Worm (Caenorhabditis elegans) whole organism, L1 larva: ENCODE results near the gene lido-10.

ENCODE experiments used
- aha-1 ChIP-seq: fragments of 150-350 bp; optimal IDR thresholded peaks from 2 replicates; lab custom pipeline; 2014; ENCODE audit warnings: missing biosample characterization, missing genetic modification characterization
- alr-1 ChIP-seq: fragments of 200-800 bp; sonication (Bioruptor generic); optimal IDR thresholded peaks from 2 replicates; lab custom pipeline; 2018; ENCODE audit warnings: borderline replicate concordance, mild to moderate bottlenecking, missing genetic modification characterization, missing compliant biosample characterization
- aly-2 ChIP-seq: fragments of 150-350 bp; optimal IDR thresholded peaks from 2 replicates; lab custom pipeline; 2014; ENCODE audit warnings: missing biosample characterization, missing genetic modification characterization
- ceh-8 ChIP-seq: fragments of 200-800 bp; sonication (Bioruptor generic); optimal IDR thresholded peaks from 2 replicates; lab custom pipeline; 2018; ENCODE audit warnings: mild to moderate bottlenecking, missing genetic modification characterization, moderate library complexity, missing compliant biosample characterization
- ceh-88 ChIP-seq: fragments of 200-800 bp; sonication (Bioruptor generic); IDR thresholded peaks from 2 replicates; pipeline ENCODE4 v1.3.6; 2022; ENCODE audit warnings: missing genetic modification characterization, missing compliant biosample characterization
- ceh-90 ChIP-seq: sonication (generic microtip); optimal IDR thresholded peaks from 2 replicates; lab custom pipeline; 2016; ENCODE audit warnings: missing genetic modification characterization, missing compliant biosample characterization
- ces-1 ChIP-seq: fragments of 150-350 bp; optimal IDR thresholded peaks from 2 replicates; lab custom pipeline; 2014; ENCODE audit warnings: missing biosample characterization, missing genetic modification reagents, missing genetic modification characterization
- efl-1 ChIP-seq, 4 experiments: fragments of 150-350 bp; optimal IDR thresholded peaks in 3 of 4; peaks in 1 of 4; 1 replicate in 1 of 4; 2 replicates in 3 of 4; lab custom pipeline; 2014; ENCODE audit warnings: missing biosample characterization in 2 of 4, missing genetic modification characterization in 2 of 4, missing genetic modification reagents in 2 of 4
- egl-13 ChIP-seq: sonication (generic microtip); optimal IDR thresholded peaks from 2 replicates; lab custom pipeline; 2016; ENCODE audit warnings: missing genotype, missing genetic modification reagents, missing genetic modification characterization, missing compliant biosample characterization
- elt-3 ChIP-seq, 6 experiments: fragments of 150-350 bp in 1 of 6; sonication (generic microtip); optimal IDR thresholded peaks; 2 replicates each; lab custom pipeline; 2017 to 2018; ENCODE audit warnings: missing biosample characterization in 6 of 6, missing genetic modification characterization in 6 of 6, inconsistent platforms in 1 of 6
- fkh-10 ChIP-seq: sonication (generic microtip); optimal IDR thresholded peaks from 2 replicates; lab custom pipeline; 2017; ENCODE audit warnings: missing biosample characterization, missing genetic modification reagents, missing genetic modification characterization
- fkh-8 ChIP-seq: sonication (generic microtip); optimal IDR thresholded peaks from 2 replicates; lab custom pipeline; 2016; ENCODE audit warnings: mild to moderate bottlenecking, missing genetic modification characterization, missing compliant biosample characterization
- isw-1 ChIP-seq: fragments of 200-800 bp; sonication (Bioruptor generic); IDR thresholded peaks from 2 replicates; pipeline ENCODE4 v1.3.6; 2022; ENCODE audit warnings: missing genetic modification characterization, missing compliant biosample characterization
- jun-1 ChIP-seq: fragments of 150-350 bp; optimal IDR thresholded peaks from 2 replicates; lab custom pipeline; 2014; ENCODE audit warnings: missing biosample characterization, missing genetic modification reagents, missing genetic modification characterization
- lin-14 ChIP-seq: fragments of 200-800 bp; sonication (Bioruptor generic); optimal IDR thresholded peaks from 2 replicates; lab custom pipeline; 2018; ENCODE audit warnings: mild to moderate bottlenecking, missing genetic modification characterization, moderate library complexity, missing compliant biosample characterization
- lin-35 ChIP-seq, 2 experiments: fragments of 150-350 bp; optimal IDR thresholded peaks; 2 replicates each; lab custom pipeline; 2014; ENCODE audit warnings: missing biosample characterization in 2 of 2, missing genetic modification characterization in 2 of 2, missing genetic modification reagents in 2 of 2
- lin-39 ChIP-seq: fragments of 150-350 bp; optimal IDR thresholded peaks from 2 replicates; lab custom pipeline; 2014; ENCODE audit warnings: missing biosample characterization, missing genetic modification reagents, missing genetic modification characterization
- lir-3 ChIP-seq: sonication (generic microtip); optimal IDR thresholded peaks from 2 replicates; lab custom pipeline; 2016; ENCODE audit warnings: mild to moderate bottlenecking, missing genetic modification characterization, moderate library complexity, missing compliant biosample characterization; ENCODE audit not compliant: poor library complexity
- lsy-2 ChIP-seq, 2 experiments: fragments of 150-350 bp; optimal IDR thresholded peaks; 2 replicates each; lab custom pipeline; 2014; ENCODE audit warnings: missing biosample characterization in 2 of 2, missing genetic modification characterization in 2 of 2
- mab-9 ChIP-seq: fragments of 200-800 bp; sonication (Bioruptor generic); IDR thresholded peaks from 2 replicates; pipeline ENCODE4 v1.3.6; 2022; ENCODE audit warnings: missing genetic modification reagents, missing genetic modification characterization, missing compliant biosample characterization
- mdl-1 ChIP-seq, 2 experiments: fragments of 150-350 bp; optimal IDR thresholded peaks; 2 replicates each; lab custom pipeline; 2014 to 2017; ENCODE audit warnings: missing biosample characterization in 2 of 2, missing genetic modification characterization in 2 of 2, inconsistent platforms in 1 of 2
- mef-2 ChIP-seq: fragments of 150-350 bp; optimal IDR thresholded peaks from 2 replicates; lab custom pipeline; 2014; ENCODE audit warnings: missing biosample characterization, missing genetic modification characterization
- mep-1 ChIP-seq: fragments of 150-350 bp; optimal IDR thresholded peaks from 2 replicates; lab custom pipeline; 2014; ENCODE audit warnings: missing biosample characterization, missing genetic modification characterization
- nhr-12 ChIP-seq: sonication (generic microtip); optimal IDR thresholded peaks from 2 replicates; lab custom pipeline; 2017; ENCODE audit warnings: missing biosample characterization, missing genetic modification characterization
- nhr-20 ChIP-seq: sonication (generic microtip); optimal IDR thresholded peaks from 2 replicates; lab custom pipeline; 2016; ENCODE audit warnings: mild to moderate bottlenecking, missing genetic modification characterization, missing compliant biosample characterization
- nhr-71 ChIP-seq: sonication (generic microtip); optimal IDR thresholded peaks from 2 replicates; lab custom pipeline; 2016; ENCODE audit warnings: mild to moderate bottlenecking, missing genetic modification characterization, moderate library complexity, missing compliant biosample characterization
- nhr-76 ChIP-seq: sonication (generic microtip); optimal IDR thresholded peaks from 2 replicates; lab custom pipeline; 2017; ENCODE audit warnings: missing biosample characterization, missing genetic modification characterization
- nhr-77 ChIP-seq: fragments of 150-350 bp; optimal IDR thresholded peaks from 2 replicates; lab custom pipeline; 2014; ENCODE audit warnings: missing biosample characterization, missing genetic modification characterization
- pag-3 ChIP-seq: sonication (generic microtip); optimal IDR thresholded peaks from 2 replicates; lab custom pipeline; 2017; ENCODE audit warnings: missing genetic modification characterization, mild to moderate bottlenecking, missing compliant biosample characterization, antibody characterized with exemption, borderline replicate concordance; ENCODE audit not compliant: insufficient read depth
- pqm-1 ChIP-seq: sonication (generic microtip); optimal IDR thresholded peaks from 3 replicates; lab custom pipeline; 2017; ENCODE audit warnings: missing biosample characterization, missing genetic modification characterization
- skn-1 ChIP-seq: fragments of 150-350 bp; optimal IDR thresholded peaks from 2 replicates; lab custom pipeline; 2014; ENCODE audit warnings: missing biosample characterization, missing genetic modification characterization
- snpc-4 ChIP-seq: fragments of 150-350 bp; optimal IDR thresholded peaks from 2 replicates; lab custom pipeline; 2014; ENCODE audit warnings: missing biosample characterization, missing genetic modification characterization
- snu-23 ChIP-seq: sonication (generic microtip); optimal IDR thresholded peaks from 2 replicates; lab custom pipeline; 2016; ENCODE audit warnings: missing genetic modification characterization, missing compliant biosample characterization
- sptf-1 ChIP-seq: fragments of 150-350 bp; optimal IDR thresholded peaks from 2 replicates; lab custom pipeline; 2014; ENCODE audit warnings: missing biosample characterization, missing genetic modification characterization
- sup-37 ChIP-seq: fragments of 200-800 bp; sonication (Bioruptor generic); optimal IDR thresholded peaks from 2 replicates; lab custom pipeline; 2018; ENCODE audit warnings: mild to moderate bottlenecking, missing genetic modification characterization, missing compliant biosample characterization
- swsn-7 ChIP-seq: sonication (generic microtip); optimal IDR thresholded peaks from 2 replicates; lab custom pipeline; 2016; ENCODE audit warnings: missing genetic modification characterization, missing compliant biosample characterization
- tlp-1 ChIP-seq: fragments of 150-350 bp; optimal IDR thresholded peaks from 2 replicates; lab custom pipeline; 2014; ENCODE audit warnings: missing biosample characterization, missing genetic modification characterization
- unc-86 ChIP-seq: sonication (generic microtip); optimal IDR thresholded peaks from 2 replicates; lab custom pipeline; 2016; ENCODE audit warnings: missing genetic modification characterization, missing compliant biosample characterization
- unc-98 ChIP-seq: fragments of 200-800 bp; sonication (Bioruptor generic); IDR thresholded peaks from 2 replicates; pipeline ENCODE4 v1.3.6; 2022; ENCODE audit warnings: missing genetic modification characterization, missing compliant biosample characterization
- vab-15 ChIP-seq: sonication (generic microtip); optimal IDR thresholded peaks from 2 replicates; lab custom pipeline; 2017; ENCODE audit warnings: missing genotype, mild to moderate bottlenecking, missing genetic modification characterization, missing compliant biosample characterization
- zip-4 ChIP-seq: fragments of 200-800 bp; sonication (Bioruptor generic); optimal IDR thresholded peaks from 2 replicates; lab custom pipeline; 2018; ENCODE audit warnings: mild to moderate bottlenecking, missing genetic modification characterization, moderate library complexity, missing compliant biosample characterization
- ztf-11 ChIP-seq, 2 experiments: sonication (generic microtip); optimal IDR thresholded peaks; 2 replicates each; lab custom pipeline; 2016 to 2017; ENCODE audit warnings: missing genetic modification characterization in 2 of 2, missing biosample characterization in 1 of 2, missing compliant biosample characterization in 1 of 2

Gene lido-10

ce11 chrII:3002211-3002610 is at the start of gene lido-10:
Gene lido-10, plus strand, starts transcription at chrII:3002511.
- TF ChIP-seq nhr-12: no peak
- TF ChIP-seq tlp-1 (tag; lab: Kevin White, UChicago): no peak
- TF ChIP-seq vab-15: no peak
- TF ChIP-seq mep-1 (tag; lab: Kevin White, UChicago): no peak
- TF ChIP-seq nhr-77 (tag; lab: Kevin White, UChicago): no peak
- no peak for TF ChIP-seq mdl-1 (tag; optimal IDR thresholded peaks at IDR 0.05; lab: Kevin White, UChicago)
- no peak for TF ChIP-seq pag-3 (tag; lab: Kevin White, UChicago)
- TF ChIP-seq mef-2 (tag; lab: Kevin White, UChicago): no peak
- no peak for TF ChIP-seq nhr-20 (tag; lab: Kevin White, UChicago)
- TF ChIP-seq lin-14 (GFP tag; lab: Kevin White, UChicago): no peak
- TF ChIP-seq egl-13 (tag; lab: Kevin White, UChicago): no peak
- TF ChIP-seq nhr-76: no peak
- no peak for TF ChIP-seq elt-3 (tag; optimal IDR thresholded peaks at IDR 0.05; lab: Kevin White, UChicago)

ce11 chrII:2952629-2953028 is 49.7 kb upstream of the lido-10 start, which contains the start of gene irld-51:
Gene irld-51, minus strand, starts transcription at chrII:2952729.
- no peak for TF ChIP-seq snu-23
- no peak for TF ChIP-seq ztf-11 (tag; optimal IDR thresholded peaks at IDR 0.05; lab: Kevin White, UChicago)

- TF ChIP-seq aly-2 (tag; lab: Kevin White, UChicago): no peak
- TF ChIP-seq egl-13 (tag; lab: Kevin White, UChicago): no peak
- no peak for TF ChIP-seq lin-35 (GFP tag; optimal IDR thresholded peaks at IDR 0.05; lab: Kevin White, UChicago)
- TF ChIP-seq jun-1: no peak
Observed at ce11 chrII:2955656-2956115, 46.6 kb upstream of the lido-10 start, which contains the start of gene irld-48. Gene irld-48, plus strand, starts transcription at chrII:2956065.

- no peak for TF ChIP-seq ceh-88 (GFP tag; lab: Robert Waterston, UW)
- no peak for TF ChIP-seq sup-37 (GFP tag; lab: Kevin White, UChicago)
- TF ChIP-seq nhr-76: no peak
- TF ChIP-seq skn-1: no peak
- TF ChIP-seq vab-15: no peak
- TF ChIP-seq, all 84 proteins: peak for 0
Observed at ce11 chrII:2958308-2958707, 44.0 kb upstream of the lido-10 start, which contains the start of gene srw-60. Gene srw-60, plus strand, starts transcription at chrII:2958608.

- TF ChIP-seq unc-98 (no peak), lin-35 (GFP tag; optimal IDR thresholded peaks at IDR 0.05; lab: Kevin White, UChicago) (peak in 1 of 2 experiments; percentile 31), lin-39 (tag; lab: Kevin White, UChicago) (no peak), pqm-1 (no peak), mep-1 (tag; lab: Kevin White, UChicago) (no peak), snpc-4 (tag; lab: Kevin White, UChicago) (no peak), fkh-10 (GFP tag; lab: Kevin White, UChicago) (peak; percentile 85), lsy-2 (tag; optimal IDR thresholded peaks at IDR 0.05; lab: Kevin White, UChicago) (peak in 1 of 2 experiments; percentile 28), lir-3 (no peak), lin-14 (GFP tag; lab: Kevin White, UChicago) (peak; percentile 93), mab-9 (GFP tag; lab: Robert Waterston, UW) (0 out of 2 replicates have a peak, but pooled peaks have one; percentile 32), skn-1 (no peak), ceh-90 (no peak), nhr-71 (tag; lab: Kevin White, UChicago) (no peak), sptf-1 (tag; lab: Kevin White, UChicago) (no peak), efl-1 (optimal IDR thresholded peaks at IDR 0.05; lab: Kevin White, UChicago) (peak; percentile 32 to 38), efl-1 (GFP tag; optimal IDR thresholded peaks at IDR 0.05 in 1 of 2; lab: Kevin White, UChicago) (no peak), aha-1 (tag; lab: Kevin White, UChicago) (no peak), zip-4 (GFP tag; lab: Kevin White, UChicago) (no peak), unc-86 (tag; lab: Kevin White, UChicago) (peak; percentile 69), nhr-76 (no peak), isw-1 (GFP tag; lab: Robert Waterston, UW) (peak; percentile 40; the same call in 1 of the 2 replicates), ceh-8 (GFP tag; lab: Kevin White, UChicago) (peak; percentile 36), ces-1 (GFP tag; lab: Kevin White, UChicago) (peak; percentile 6), fkh-8 (tag; lab: Kevin White, UChicago) (peak; percentile 29), nhr-20 (tag; lab: Kevin White, UChicago) (peak; percentile 71), swsn-7 (tag; lab: Kevin White, UChicago) (peak; percentile 53), alr-1 (no peak)
Observed at ce11 chrII:2962531-2963164, 39.7 kb upstream of the lido-10 start.
